Worm (Caenorhabditis elegans) whole organism, L2 larva: Measurements from ENCODE around the gene ttm-2.

Source experiments
- F13H6.1 ChIP-seq: sonication (generic microtip); optimal IDR thresholded peaks from 2 replicates; lab custom pipeline; 2016; ENCODE audit warnings: missing genetic modification characterization, missing compliant biosample characterization
- R02D3.7 ChIP-seq: fragments of 150-350 bp; optimal IDR thresholded peaks from 2 replicates; lab custom pipeline; 2014; ENCODE audit warnings: missing biosample characterization, missing genetic modification characterization
- Y55F3AM.14 ChIP-seq: fragments of 200-800 bp; sonication (Bioruptor generic); optimal IDR thresholded peaks from 2 replicates; lab custom pipeline; 2018; ENCODE audit warnings: mild to moderate bottlenecking, missing genetic modification characterization, missing compliant biosample characterization
- ZK546.5 ChIP-seq: sonication (generic microtip); optimal IDR thresholded peaks from 2 replicates; lab custom pipeline; 2017; ENCODE audit warnings: missing biosample characterization, missing genetic modification characterization
- alr-1 ChIP-seq: fragments of 150-350 bp; optimal IDR thresholded peaks from 2 replicates; lab custom pipeline; 2014; ENCODE audit warnings: missing biosample characterization, missing genetic modification characterization
- aly-2 ChIP-seq: fragments of 150-350 bp; optimal IDR thresholded peaks from 2 replicates; lab custom pipeline; 2014; ENCODE audit warnings: missing biosample characterization, missing genetic modification characterization
- ama-1 ChIP-seq: fragments of 150-350 bp; optimal IDR thresholded peaks from 2 replicates; lab custom pipeline; 2018; ENCODE audit warnings: inconsistent platforms
- ceh-16 ChIP-seq: fragments of 150-350 bp; optimal IDR thresholded peaks from 2 replicates; lab custom pipeline; 2014; ENCODE audit warnings: missing biosample characterization, missing genetic modification characterization
- crh-2 ChIP-seq: sonication (generic microtip); optimal IDR thresholded peaks from 2 replicates; lab custom pipeline; 2017; ENCODE audit warnings: missing biosample characterization, missing genetic modification characterization
- dmd-4 ChIP-seq: sonication (generic microtip); optimal IDR thresholded peaks from 2 replicates; lab custom pipeline; 2017; ENCODE audit warnings: missing biosample characterization, missing genetic modification characterization
- egl-27 ChIP-seq: sonication (generic microtip); optimal IDR thresholded peaks from 3 replicates; lab custom pipeline; 2017; ENCODE audit warnings: missing biosample characterization, missing genetic modification reagents, missing genetic modification characterization
- elt-1 ChIP-seq: fragments of 150-350 bp; optimal IDR thresholded peaks from 2 replicates; lab custom pipeline; 2014; ENCODE audit warnings: missing biosample characterization, missing genetic modification characterization
- elt-3 ChIP-seq: sonication (generic microtip); optimal IDR thresholded peaks from 2 replicates; lab custom pipeline; 2017; ENCODE audit warnings: missing biosample characterization, missing genetic modification characterization
- fos-1 ChIP-seq: fragments of 150-350 bp; optimal IDR thresholded peaks from 2 replicates; lab custom pipeline; 2014; ENCODE audit warnings: missing biosample characterization, missing genetic modification characterization
- lin-13 ChIP-seq: fragments of 150-350 bp; optimal IDR thresholded peaks from 2 replicates; lab custom pipeline; 2014; ENCODE audit warnings: missing biosample characterization, missing genetic modification reagents, missing genetic modification characterization
- lin-39 ChIP-seq: fragments of 150-350 bp; optimal IDR thresholded peaks from 2 replicates; lab custom pipeline; 2014; ENCODE audit warnings: missing biosample characterization, missing genetic modification reagents, missing genetic modification characterization
- lsy-2 ChIP-seq, 2 experiments: fragments of 150-350 bp in 1 of 2; sonication (generic microtip) in 1 of 2; optimal IDR thresholded peaks; 2 replicates each; lab custom pipeline; 2014 to 2017; ENCODE audit warnings: missing biosample characterization in 2 of 2, missing genetic modification characterization in 2 of 2
- mab-5 ChIP-seq: fragments of 150-350 bp; optimal IDR thresholded peaks from 2 replicates; lab custom pipeline; 2014; ENCODE audit warnings: missing biosample characterization, missing genetic modification characterization
- mdl-1 ChIP-seq, 2 experiments: fragments of 150-350 bp in 1 of 2; sonication (generic microtip) in 1 of 2; optimal IDR thresholded peaks; 2 replicates each; lab custom pipeline; 2017; ENCODE audit warnings: missing biosample characterization in 2 of 2, missing genetic modification characterization in 2 of 2
- nhr-11 ChIP-seq: fragments of 150-350 bp; optimal IDR thresholded peaks from 2 replicates; lab custom pipeline; 2014; ENCODE audit warnings: missing biosample characterization, missing genetic modification characterization
- nhr-129 ChIP-seq: fragments of 150-350 bp; optimal IDR thresholded peaks from 2 replicates; lab custom pipeline; 2014; ENCODE audit warnings: missing biosample characterization, missing genetic modification characterization
- nhr-21 ChIP-seq: fragments of 150-350 bp; optimal IDR thresholded peaks from 2 replicates; lab custom pipeline; 2014; ENCODE audit warnings: missing biosample characterization, missing genetic modification characterization
- nhr-23 ChIP-seq: fragments of 150-350 bp; optimal IDR thresholded peaks from 2 replicates; lab custom pipeline; 2014; ENCODE audit warnings: missing biosample characterization, missing genetic modification reagents, missing genetic modification characterization
- nhr-6 ChIP-seq: fragments of 150-350 bp; optimal IDR thresholded peaks from 2 replicates; lab custom pipeline; 2014; ENCODE audit warnings: missing biosample characterization, missing genetic modification characterization
- nhr-77 ChIP-seq: fragments of 150-350 bp; optimal IDR thresholded peaks from 2 replicates; lab custom pipeline; 2014; ENCODE audit warnings: missing biosample characterization, missing genetic modification characterization
- peb-1 ChIP-seq: fragments of 150-350 bp; optimal IDR thresholded peaks from 2 replicates; lab custom pipeline; 2014; ENCODE audit warnings: missing biosample characterization, missing genetic modification characterization
- sem-4 ChIP-seq: fragments of 150-350 bp; optimal IDR thresholded peaks from 2 replicates; lab custom pipeline; 2014; ENCODE audit warnings: missing biosample characterization, missing genetic modification reagents, missing genetic modification characterization
- sma-3 ChIP-seq: sonication (generic microtip); optimal IDR thresholded peaks from 2 replicates; lab custom pipeline; 2016; ENCODE audit warnings: missing genetic modification reagents, missing genetic modification characterization, missing compliant biosample characterization
- sma-9 ChIP-seq, 2 experiments: fragments of 150-350 bp in 1 of 2; sonication (generic microtip) in 1 of 2; optimal IDR thresholded peaks; 2 replicates each; lab custom pipeline; 2014 to 2016; ENCODE audit warnings: missing genetic modification characterization in 2 of 2, mild to moderate bottlenecking in 1 of 2, missing biosample characterization in 1 of 2, missing compliant biosample characterization in 1 of 2, missing genetic modification reagents in 1 of 2, moderate library complexity in 1 of 2
- unc-39 ChIP-seq: fragments of 150-350 bp; optimal IDR thresholded peaks from 2 replicates; lab custom pipeline; 2014; ENCODE audit warnings: missing biosample characterization, missing genetic modification characterization
- zag-1 ChIP-seq: fragments of 150-350 bp; optimal IDR thresholded peaks from 2 replicates; lab custom pipeline; 2014; ENCODE audit warnings: missing biosample characterization, missing genetic modification characterization
- ztf-11 ChIP-seq: sonication (generic microtip); optimal IDR thresholded peaks from 2 replicates; lab custom pipeline; 2017; ENCODE audit warnings: missing biosample characterization, missing genetic modification characterization
- ztf-4 ChIP-seq: fragments of 150-350 bp; optimal IDR thresholded peaks from 2 replicates; lab custom pipeline; 2014; ENCODE audit warnings: missing biosample characterization, missing genetic modification characterization

ttm-2 gene

DNA sequence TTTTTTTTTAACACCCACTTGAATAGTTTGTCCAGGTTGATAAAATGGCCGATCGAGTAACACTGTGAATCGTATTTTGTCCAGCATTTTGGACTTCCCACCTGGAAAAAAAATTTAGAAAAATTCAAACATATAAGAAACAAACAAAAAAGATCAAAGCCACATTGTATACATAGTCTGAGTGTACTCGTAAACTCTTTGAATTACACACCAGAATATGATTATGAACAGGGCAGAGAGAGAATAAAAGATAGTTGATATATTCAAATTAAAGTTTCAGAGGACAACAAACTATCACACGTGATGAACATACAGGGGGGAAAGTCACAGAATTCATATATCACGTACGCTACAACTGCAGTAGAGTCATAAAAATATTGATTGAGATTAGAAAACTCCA is at the start of gene ttm-2:
Gene ttm-2 (minus strand): TSS at position 101 of the 400 bp plus-strand sequence.
- TF ChIP-seq egl-27 (tag; lab: Kevin White, UChicago) (no peak), ceh-16 (no peak), lin-13 (GFP tag; lab: Kevin White, UChicago) (no peak), nhr-77 (tag; lab: Kevin White, UChicago) (no peak), aly-2 (tag; lab: Kevin White, UChicago) (no peak), mab-5 (no peak), F13H6.1 (no peak), ama-1 (no peak), sma-3 (GFP tag; lab: Kevin White, UChicago) (no peak), elt-1 (tag; lab: Kevin White, UChicago) (no peak)

DNA sequence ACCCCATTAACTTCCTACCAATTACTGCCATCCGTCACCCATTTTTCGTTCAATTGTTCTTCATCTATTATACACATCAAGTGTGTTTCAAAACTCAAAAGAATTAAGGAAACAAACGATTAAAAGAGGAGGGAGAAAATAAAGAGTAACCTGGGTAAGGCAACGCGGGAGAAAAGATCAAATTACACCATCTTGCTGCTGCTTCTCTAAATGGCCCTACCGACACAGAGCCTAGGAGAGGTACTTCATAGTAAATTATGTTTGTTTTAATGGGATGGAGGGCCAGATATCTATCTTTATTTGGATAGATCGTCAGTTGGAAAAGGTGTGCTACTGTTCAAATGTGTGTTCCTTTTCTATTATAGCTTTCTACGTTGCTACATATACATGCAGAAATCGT is 49.2 kb upstream of the ttm-2 start:
- TF ChIP-seq nhr-11 (tag; lab: Kevin White, UChicago) (no peak), crh-2 (no peak), ceh-16 (no peak), R02D3.7 (tag; lab: Kevin White, UChicago) (no peak), sem-4 (no peak), lin-39 (tag; lab: Kevin White, UChicago) (no peak), nhr-21 (no peak), ZK546.5 (tag; lab: Kevin White, UChicago) (no peak), elt-3 (no peak), mdl-1 (tag; optimal IDR thresholded peaks at IDR 0.05; lab: Kevin White, UChicago) (no peak), ztf-4 (tag; lab: Kevin White, UChicago) (no peak), nhr-77 (tag; lab: Kevin White, UChicago) (no peak), sma-3 (GFP tag; lab: Kevin White, UChicago) (no peak), fos-1 (tag; lab: Kevin White, UChicago) (no peak), Y55F3AM.14 (GFP tag; lab: Kevin White, UChicago) (no peak), nhr-129 (tag; lab: Kevin White, UChicago) (no peak)

DNA sequence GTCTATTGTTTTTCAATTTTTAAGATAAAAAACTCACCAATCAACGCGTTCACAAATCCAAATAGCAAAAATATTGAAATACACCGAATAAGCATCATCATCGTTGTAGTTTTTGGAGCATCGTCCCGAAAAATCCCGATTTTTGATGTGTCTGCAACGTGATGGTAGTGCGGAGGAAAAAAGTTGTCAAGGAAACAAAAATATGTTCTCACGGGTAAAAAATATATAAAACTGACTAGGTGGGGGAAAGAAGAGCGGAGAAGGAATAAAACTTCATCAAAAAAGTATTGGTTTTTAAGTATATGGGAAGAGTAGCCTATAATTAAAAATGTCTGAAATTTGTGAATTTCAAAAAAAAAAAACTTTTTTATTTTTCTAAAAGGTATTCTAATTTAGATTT is 45.8 kb upstream of the ttm-2 start, which contains the start of gene rig-6:
Gene rig-6 (minus strand): TSS at position 101 of the 400 bp plus-strand sequence.
- TF ChIP-seq mab-5 (no peak), nhr-6 (tag; lab: Kevin White, UChicago) (no peak), crh-2 (no peak), sma-3 (GFP tag; lab: Kevin White, UChicago) (no peak), ztf-11 (tag; lab: Kevin White, UChicago) (no peak), zag-1 (tag; lab: Kevin White, UChicago) (no peak), peb-1 (no peak), alr-1 (tag; lab: Kevin White, UChicago) (no peak)

DNA sequence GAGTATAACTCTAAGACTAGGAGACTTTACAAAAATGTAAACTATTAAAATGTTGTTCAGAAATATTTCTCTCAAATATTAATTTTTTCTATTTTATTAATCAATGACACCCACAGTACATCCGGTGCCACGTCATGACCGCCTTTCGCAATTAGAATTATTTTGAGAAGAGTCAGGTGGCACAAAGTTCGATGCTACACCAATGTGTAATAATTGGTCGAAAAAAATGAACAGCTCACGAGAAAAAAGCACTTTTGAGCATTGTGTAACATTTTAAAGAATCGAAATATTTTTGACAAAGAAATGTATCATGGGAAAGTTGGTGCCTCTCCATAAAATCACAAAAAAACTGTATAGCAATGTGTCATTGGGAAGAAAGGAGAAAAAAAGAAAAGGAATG is 40.5 kb upstream of the ttm-2 start:
- TF ChIP-seq nhr-23 (tag; lab: Kevin White, UChicago) (no peak), R02D3.7 (tag; lab: Kevin White, UChicago) (no peak), ama-1 (no peak), crh-2 (peak; percentile 55), sma-9 (GFP tag; optimal IDR thresholded peaks at IDR 0.05; lab: Kevin White, UChicago) (peak; percentile 11), sma-9 (tag; optimal IDR thresholded peaks at IDR 0.05; lab: Kevin White, UChicago) (no peak), elt-1 (tag; lab: Kevin White, UChicago) (no peak), nhr-129 (tag; lab: Kevin White, UChicago) (peak; percentile 7)

DNA sequence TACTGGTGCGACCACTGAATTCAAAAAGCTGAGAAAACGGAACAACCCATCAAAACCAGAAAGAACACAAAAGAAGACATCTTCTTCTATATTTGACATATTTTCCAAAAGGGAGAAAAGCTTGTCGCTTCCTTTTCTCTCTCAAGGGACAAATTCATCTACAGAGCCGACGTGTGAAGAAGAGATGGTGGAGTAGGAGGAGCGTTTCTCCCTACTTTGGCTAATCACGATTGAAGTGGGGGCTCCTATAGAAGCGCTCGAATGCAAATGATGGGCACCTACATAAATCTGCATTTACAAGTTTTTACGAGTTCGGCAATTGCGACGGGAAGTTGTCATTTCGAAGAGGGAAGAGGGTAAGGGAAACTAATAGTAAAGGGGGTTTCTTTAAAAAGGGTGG is 40.1 kb upstream of the ttm-2 start:
- no peak for TF ChIP-seq sem-4
- peak; percentile 3 for TF ChIP-seq Y55F3AM.14 (GFP tag; lab: Kevin White, UChicago)
- TF ChIP-seq ZK546.5 (tag; lab: Kevin White, UChicago): no peak
- peak; percentile 68 for TF ChIP-seq mab-5
- TF ChIP-seq F13H6.1: no peak
- no peak for TF ChIP-seq peb-1

DNA sequence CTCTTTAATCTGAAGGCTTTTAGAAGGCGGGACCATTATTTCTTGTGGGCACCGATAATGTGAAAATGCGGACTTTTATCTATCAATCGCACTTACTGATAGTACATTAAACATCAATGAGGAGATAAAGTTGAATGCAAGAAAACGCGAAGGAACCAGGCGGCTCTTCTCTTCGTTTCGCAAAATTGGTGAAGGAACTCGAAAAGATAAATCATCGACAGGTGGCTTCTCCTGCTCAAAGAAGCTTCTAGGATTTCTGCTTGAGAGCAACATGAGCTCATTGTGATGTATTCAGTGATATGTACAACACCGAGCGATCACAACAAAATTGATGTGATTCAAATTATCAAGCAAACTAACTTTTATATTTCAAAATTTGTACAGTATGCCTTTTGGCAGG is 39.6 kb upstream of the ttm-2 start:
- peak in 1 of 2 experiments; percentile 40 for TF ChIP-seq lsy-2 (tag; optimal IDR thresholded peaks at IDR 0.05; lab: Kevin White, UChicago)
- no peak for TF ChIP-seq ama-1
- no peak for TF ChIP-seq mab-5
- peak; percentile 16 for TF ChIP-seq nhr-129 (tag; lab: Kevin White, UChicago)
- TF ChIP-seq egl-27 (tag; lab: Kevin White, UChicago): no peak
- peak; percentile 48 for TF ChIP-seq sma-9 (GFP tag; optimal IDR thresholded peaks at IDR 0.05; lab: Kevin White, UChicago)
- TF ChIP-seq sma-9 (tag; optimal IDR thresholded peaks at IDR 0.05; lab: Kevin White, UChicago): no peak
- no peak for TF ChIP-seq unc-39 (tag; lab: Kevin White, UChicago)
- no peak for TF ChIP-seq mdl-1 (tag; optimal IDR thresholded peaks at IDR 0.05; lab: Kevin White, UChicago)
- TF ChIP-seq F13H6.1: peak; percentile 35
- no peak for TF ChIP-seq dmd-4 (tag; lab: Kevin White, UChicago)
- TF ChIP-seq zag-1 (tag; lab: Kevin White, UChicago): no peak
